Fruit fly (Drosophila melanogaster) whole organism, embryonic: ENCODE data around the gene Vav.

Experiments used
- ATbp ChIP-seq: fragments of 200-800 bp; sonication (Bioruptor generic); optimal IDR thresholded peaks from 2 replicates; lab custom pipeline; 2017; ENCODE audit warnings: missing biosample characterization, mild to moderate bottlenecking, missing genetic modification characterization, missing genetic modification reagents
- CG12299 ChIP-seq: fragments of 200-800 bp; sonication (Bioruptor generic); optimal IDR thresholded peaks from 2 replicates; lab custom pipeline; 2018; ENCODE audit warnings: missing biosample characterization, mild to moderate bottlenecking, missing genetic modification characterization
- CG12391 ChIP-seq: fragments of 200-800 bp; sonication (Bioruptor generic); optimal IDR thresholded peaks from 3 replicates; lab custom pipeline; 2018; ENCODE audit warnings: missing biosample characterization, mild to moderate bottlenecking, missing genetic modification characterization, moderate library complexity
- CG12744 ChIP-seq: fragments of 200-800 bp; sonication (Bioruptor generic); optimal IDR thresholded peaks from 2 replicates; lab custom pipeline; 2016; ENCODE audit warnings: missing biosample characterization, missing genetic modification characterization
- CG13424 ChIP-seq: fragments of 200-800 bp; sonication (Bioruptor generic); optimal IDR thresholded peaks from 2 replicates; lab custom pipeline; 2019; ENCODE audit warnings: missing biosample characterization, mild to moderate bottlenecking, missing genetic modification characterization, moderate library complexity
- CG14050 ChIP-seq: fragments of 200-800 bp; sonication (Bioruptor generic); IDR thresholded peaks from 3 replicates; pipeline ENCODE4 v1.3.6; 2022; ENCODE audit warnings: missing biosample characterization, missing genetic modification characterization
- CG14667 ChIP-seq: fragments of 200-800 bp; sonication (Bioruptor generic); IDR thresholded peaks from 2 replicates; pipeline ENCODE4 v1.3.6; 2022; ENCODE audit warnings: missing biosample characterization, missing genetic modification characterization
- CG15269 ChIP-seq: fragments of 200-800 bp; sonication (Bioruptor generic); optimal IDR thresholded peaks from 2 replicates; lab custom pipeline; 2018; ENCODE audit warnings: missing biosample characterization, mild to moderate bottlenecking, missing genetic modification characterization, moderate library complexity
- CG15696 ChIP-seq: fragments of 200-800 bp; sonication (Bioruptor generic); optimal IDR thresholded peaks from 2 replicates; lab custom pipeline; 2019; ENCODE audit warnings: missing biosample characterization, mild to moderate bottlenecking, missing genetic modification characterization, moderate library complexity
- CG1602 ChIP-seq: fragments of 200-800 bp; sonication (Bioruptor generic); optimal IDR thresholded peaks from 3 replicates; lab custom pipeline; 2016; ENCODE audit warnings: missing biosample characterization, missing genetic modification characterization
- CG17186 ChIP-seq: fragments of 200-800 bp; sonication (Bioruptor generic); optimal IDR thresholded peaks from 3 replicates; lab custom pipeline; 2017; ENCODE audit warnings: missing biosample characterization, missing genetic modification reagents, missing genetic modification characterization
- CG18262 ChIP-seq: fragments of 200-800 bp; optimal IDR thresholded peaks from 3 replicates; lab custom pipeline; 2019; ENCODE audit warnings: missing biosample characterization, mild to moderate bottlenecking, missing genetic modification characterization, moderate library complexity
- CG2202 ChIP-seq: fragments of 200-800 bp; sonication (Bioruptor generic); optimal IDR thresholded peaks from 2 replicates; lab custom pipeline; 2018; ENCODE audit warnings: missing biosample characterization, mild to moderate bottlenecking, missing genetic modification characterization
- CG30403 ChIP-seq: fragments of 200-800 bp; sonication (Bioruptor generic); optimal IDR thresholded peaks from 3 replicates; lab custom pipeline; 2016; ENCODE audit warnings: missing biosample characterization, missing genetic modification characterization
- CG31224 ChIP-seq: fragments of 200-800 bp; sonication (Bioruptor generic); IDR thresholded peaks from 2 replicates; pipeline ENCODE4 v1.3.6; 2022; ENCODE audit warnings: missing biosample characterization, missing genetic modification characterization
- CG3163 ChIP-seq: fragments of 200-800 bp; sonication (Bioruptor generic); optimal IDR thresholded peaks from 3 replicates; lab custom pipeline; 2016; ENCODE audit warnings: missing biosample characterization, missing genetic modification characterization
- CG8765 ChIP-seq: fragments of 200-800 bp; sonication (Bioruptor generic); IDR thresholded peaks from 2 replicates; pipeline ENCODE4 v1.3.6; 2022; ENCODE audit warnings: missing biosample characterization, missing genetic modification characterization
- CG8944 ChIP-seq: fragments of 200-800 bp; sonication (Bioruptor generic); optimal IDR thresholded peaks from 3 replicates; lab custom pipeline; 2016; ENCODE audit warnings: missing biosample characterization, missing genetic modification characterization
- CoRest ChIP-seq: fragments of 200-800 bp; sonication (Bioruptor generic); optimal IDR thresholded peaks from 3 replicates; lab custom pipeline; 2018; ENCODE audit warnings: missing biosample characterization, mild to moderate bottlenecking, missing genetic modification characterization, moderate library complexity
- Drgx ChIP-seq: fragments of 200-800 bp; sonication (Bioruptor generic); IDR thresholded peaks from 2 replicates; pipeline ENCODE4 v1.3.6; 2022; ENCODE audit warnings: missing biosample characterization, missing genetic modification characterization
- Fer3 ChIP-seq: fragments of 200-800 bp; sonication (Bioruptor generic); optimal IDR thresholded peaks from 2 replicates; lab custom pipeline; 2018; ENCODE audit warnings: missing biosample characterization, mild to moderate bottlenecking, missing genetic modification characterization, moderate library complexity
- H2.0 ChIP-seq: fragments of 200-800 bp; sonication (Bioruptor generic); IDR thresholded peaks from 2 replicates; pipeline ENCODE4 v1.3.6; 2022; ENCODE audit warnings: missing biosample characterization, missing genetic modification characterization
- Max ChIP-seq: fragments of 200-800 bp; sonication (Bioruptor generic); optimal IDR thresholded peaks from 2 replicates; lab custom pipeline; 2016; ENCODE audit warnings: missing biosample characterization, mild to moderate bottlenecking, missing genetic modification characterization
- NfI ChIP-seq: fragments of 200-800 bp; sonication (Bioruptor generic); optimal IDR thresholded peaks from 3 replicates; lab custom pipeline; 2018; ENCODE audit warnings: missing biosample characterization, mild to moderate bottlenecking, missing genetic modification characterization, moderate library complexity
- Xbp1 ChIP-seq: fragments of 200-800 bp; sonication (Bioruptor generic); optimal IDR thresholded peaks from 3 replicates; lab custom pipeline; 2016; ENCODE audit warnings: missing biosample characterization, mild to moderate bottlenecking, missing genetic modification characterization
- ab ChIP-seq: fragments of 200-800 bp; sonication (Bioruptor generic); optimal IDR thresholded peaks from 2 replicates; lab custom pipeline; 2016; ENCODE audit warnings: missing biosample characterization, missing genetic modification characterization
- ac ChIP-seq: fragments of 200-800 bp; sonication (Bioruptor generic); optimal IDR thresholded peaks from 3 replicates; lab custom pipeline; 2017; ENCODE audit warnings: missing biosample characterization, mild to moderate bottlenecking, missing genetic modification characterization
- al ChIP-seq: fragments of 200-800 bp; sonication (Bioruptor generic); IDR thresholded peaks from 2 replicates; pipeline ENCODE4 v1.3.6; 2022; ENCODE audit warnings: missing biosample characterization, missing genetic modification characterization
- bab2 ChIP-seq: fragments of 200-800 bp; sonication (Bioruptor generic); optimal IDR thresholded peaks from 2 replicates; lab custom pipeline; 2016; ENCODE audit warnings: missing biosample characterization, missing genetic modification characterization
- btn ChIP-seq: fragments of 200-800 bp; sonication (Bioruptor generic); optimal IDR thresholded peaks from 2 replicates; lab custom pipeline; 2016; ENCODE audit warnings: missing biosample characterization, missing genetic modification characterization
- ci ChIP-seq: fragments of 200-800 bp; sonication (Bioruptor generic); IDR thresholded peaks from 3 replicates; pipeline ENCODE4 v1.3.6; 2022; ENCODE audit warnings: missing biosample characterization, missing genetic modification characterization
- dati ChIP-seq: fragments of 200-800 bp; sonication (Bioruptor generic); IDR thresholded peaks from 2 replicates; pipeline ENCODE4 v1.3.6; 2022; ENCODE audit warnings: missing biosample characterization, missing genetic modification characterization
- dimm ChIP-seq: fragments of 200-800 bp; sonication (Bioruptor generic); IDR thresholded peaks from 2 replicates; pipeline ENCODE4 v1.3.6; 2022; ENCODE audit warnings: missing biosample characterization, missing genetic modification characterization
- fd102C ChIP-seq: fragments of 200-800 bp; sonication (Bioruptor generic); optimal IDR thresholded peaks from 2 replicates; lab custom pipeline; 2018; ENCODE audit warnings: missing biosample characterization, mild to moderate bottlenecking, missing genetic modification characterization, moderate library complexity
- fd96Cb ChIP-seq: fragments of 200-800 bp; sonication (Bioruptor generic); optimal IDR thresholded peaks from 2 replicates; lab custom pipeline; 2018; ENCODE audit warnings: missing biosample characterization, mild to moderate bottlenecking, missing genetic modification characterization, moderate library complexity
- gem ChIP-seq: fragments of 200-800 bp; sonication (Bioruptor generic); optimal IDR thresholded peaks from 2 replicates; lab custom pipeline; 2019; ENCODE audit warnings: missing biosample characterization, mild to moderate bottlenecking, missing genetic modification characterization, moderate library complexity
- ken ChIP-seq: fragments of 200-800 bp; sonication (Bioruptor generic); IDR thresholded peaks from 3 replicates; pipeline ENCODE4 v1.3.6; 2022; ENCODE audit warnings: missing biosample characterization, missing genetic modification characterization
- pan ChIP-seq, 4 experiments: fragments of >200 bp in 3 of 4; fragments of 200-800 bp in 1 of 4; sonication (Bioruptor generic) in 1 of 4; optimal IDR thresholded peaks in 3 of 4; IDR thresholded peaks in 1 of 4; 2 replicates each; pipeline versions ENCODE4 v1.3.6 to Lab custom; 2017 to 2022; ENCODE audit warnings: missing biosample characterization in 2 of 4, missing genetic modification characterization in 2 of 4, mixed read lengths in 1 of 4
- phol ChIP-seq: fragments of 200-800 bp; sonication (Bioruptor generic); optimal IDR thresholded peaks from 3 replicates; lab custom pipeline; 2018; ENCODE audit warnings: missing biosample characterization, mild to moderate bottlenecking, missing genetic modification characterization, moderate library complexity
- pita ChIP-seq: fragments of 200-800 bp; sonication (Bioruptor generic); optimal IDR thresholded peaks from 2 replicates; lab custom pipeline; 2017; ENCODE audit warnings: missing biosample characterization, mild to moderate bottlenecking, missing genetic modification characterization
- pros ChIP-seq: fragments of 200-800 bp; sonication (Bioruptor generic); optimal IDR thresholded peaks from 3 replicates; lab custom pipeline; 2019; ENCODE audit warnings: missing biosample characterization, mild to moderate bottlenecking, missing genetic modification characterization, moderate library complexity
- pum ChIP-seq: fragments of 200-800 bp; sonication (Bioruptor generic); optimal IDR thresholded peaks from 2 replicates; lab custom pipeline; 2016; ENCODE audit warnings: missing biosample characterization, missing genetic modification characterization
- pzg ChIP-seq: fragments of 200-800 bp; sonication (Bioruptor generic); optimal IDR thresholded peaks from 3 replicates; lab custom pipeline; 2018; ENCODE audit warnings: missing biosample characterization, mild to moderate bottlenecking, missing genetic modification characterization, moderate library complexity
- schlank ChIP-seq: fragments of 200-800 bp; sonication (Bioruptor generic); optimal IDR thresholded peaks from 2 replicates; lab custom pipeline; 2018; ENCODE audit warnings: missing biosample characterization, mild to moderate bottlenecking, missing genetic modification characterization
- seq ChIP-seq: fragments of 200-800 bp; sonication (Bioruptor generic); IDR thresholded peaks from 2 replicates; pipeline ENCODE4 v1.3.6; 2022; ENCODE audit warnings: missing biosample characterization, missing genetic modification characterization
- slbo ChIP-seq: fragments of 200-800 bp; sonication (Bioruptor generic); IDR thresholded peaks from 2 replicates; pipeline ENCODE4 v1.3.6; 2022; ENCODE audit warnings: missing biosample characterization, missing genetic modification characterization
- ttk ChIP-seq: fragments of 200-800 bp; sonication (Bioruptor generic); IDR thresholded peaks from 2 replicates; pipeline ENCODE4 v2.1.2; 2022; ENCODE audit warnings: missing biosample characterization, missing genetic modification characterization
- twi ChIP-seq: fragments of 200-800 bp; optimal IDR thresholded peaks from 2 replicates; lab custom pipeline; 2019; ENCODE audit warnings: missing biosample characterization, mild to moderate bottlenecking, missing genetic modification characterization, moderate library complexity
- vvl ChIP-seq: fragments of 200-800 bp; sonication (Bioruptor generic); IDR thresholded peaks from 2 replicates; pipeline ENCODE4 v1.3.6; 2022; ENCODE audit warnings: missing biosample characterization, missing genetic modification characterization
- z ChIP-seq: fragments of 200-800 bp; sonication (Bioruptor generic); IDR thresholded peaks from 3 replicates; pipeline ENCODE4 v1.3.6; 2022; ENCODE audit warnings: missing biosample characterization, missing genetic modification characterization

Gene Vav

DNA sequence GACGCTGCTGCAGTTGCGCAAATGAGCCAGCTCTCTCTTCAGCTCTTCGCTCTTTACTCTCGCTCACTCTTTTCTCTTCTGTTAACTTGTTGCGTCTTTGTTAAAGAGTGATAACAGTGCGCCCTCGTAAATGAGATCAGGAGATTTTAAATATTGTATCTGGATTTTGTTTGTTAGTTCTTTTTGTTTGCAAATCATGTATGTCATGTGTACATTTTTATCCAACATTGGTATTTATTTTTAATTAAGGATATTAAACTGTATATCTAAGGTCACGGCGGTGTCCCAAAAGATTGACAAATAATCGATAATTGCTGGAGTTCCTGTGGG lies 37.1 kb downstream of the Vav start (continued):
- TF ChIP-seq Drgx (GFP tag; lab: Robert Waterston, UW), result peak; percentile 59; the same call in 1 of the 2 replicates
- TF ChIP-seq pan (optimal IDR thresholded peaks at IDR 0.05; lab: Kevin White, UChicago), result no peak
- TF ChIP-seq pan (GFP tag; optimal IDR thresholded peaks at IDR 0.05 in 1 of 2, IDR thresholded peaks at IDR 0.05 in 1 of 2), result peak in 1 of 2 experiments; percentile 72
- TF ChIP-seq bab2, result peak; percentile 36
- peak; percentile 65; the same call in 1 of the 2 replicates for TF ChIP-seq H2.0 (GFP tag; lab: Robert Waterston, UW)
- TF ChIP-seq NfI (GFP tag; lab: Kevin White, UChicago), result peak; percentile 35
- peak; percentile 44 for TF ChIP-seq CG13424
- peak; percentile 53 for TF ChIP-seq Fer3
- TF ChIP-seq CG15269 (tag; lab: Kevin White, UChicago), result peak; percentile 50
- peak; percentile 30 for TF ChIP-seq CoRest (tag; lab: Kevin White, UChicago)
- TF ChIP-seq CG8944 (GFP tag; lab: Kevin White, UChicago), result peak; percentile 20
- TF ChIP-seq dimm, result no peak
- TF ChIP-seq schlank (tag; lab: Kevin White, UChicago), result no peak
- peak; percentile 4 for TF ChIP-seq CG30403 (GFP tag; lab: Kevin White, UChicago)
- peak; percentile 28; the same call in 1 of the 2 replicates for TF ChIP-seq seq (GFP tag; lab: Robert Waterston, UW)
- peak; percentile 67 for TF ChIP-seq CG12391 (tag; lab: Kevin White, UChicago)
- peak; percentile 66 for TF ChIP-seq CG14050 (GFP tag; lab: Robert Waterston, UW)
- TF ChIP-seq CG3163 (GFP tag; lab: Kevin White, UChicago), result peak; percentile 98
- TF ChIP-seq CG12744 (GFP tag; lab: Kevin White, UChicago), result peak; percentile 7
- 0 out of 2 replicates have a peak, but pooled peaks have one; percentile 24 for TF ChIP-seq CG8765
- no peak for TF ChIP-seq ab (GFP tag; lab: Kevin White, UChicago)
- peak; percentile 69 for TF ChIP-seq gem (tag; lab: Kevin White, UChicago)
- TF ChIP-seq CG2202 (tag; lab: Kevin White, UChicago), result peak; percentile 36
- no peak for TF ChIP-seq pita
- TF ChIP-seq CG15696 (tag; lab: Kevin White, UChicago), result peak; percentile 69
- no peak for TF ChIP-seq btn (GFP tag; lab: Kevin White, UChicago)
- TF ChIP-seq Max (GFP tag; lab: Kevin White, UChicago), result peak; percentile 52
- TF ChIP-seq CG18262 (tag; lab: Kevin White, UChicago), result peak; percentile 29
- TF ChIP-seq ttk (GFP tag; lab: Robert Waterston, UW), result no peak
- peak; percentile 29 for TF ChIP-seq pum (GFP tag; lab: Kevin White, UChicago)
- TF ChIP-seq fd102C (GFP tag; lab: Kevin White, UChicago), result peak; percentile 59
- TF ChIP-seq Xbp1 (GFP tag; lab: Kevin White, UChicago), result peak; percentile 46
- no peak for TF ChIP-seq CG31224
- peak; percentile 5 for TF ChIP-seq twi (tag; lab: Kevin White, UChicago)
- peak; percentile 30 for TF ChIP-seq ATbp (GFP tag; lab: Kevin White, UChicago)
- TF ChIP-seq pros, result no peak
- peak; percentile 47 for TF ChIP-seq fd96Cb (tag; lab: Kevin White, UChicago)
- TF ChIP-seq CG17186, result no peak
- peak; percentile 13; the same call in 1 of the 2 replicates for TF ChIP-seq CG14667 (GFP tag; lab: Robert Waterston, UW)
- no peak; the same call in 1 of the 2 replicates for TF ChIP-seq al (GFP tag; lab: Robert Waterston, UW)
- TF ChIP-seq phol, result peak; percentile 49
- TF ChIP-seq CG12299 (tag; lab: Kevin White, UChicago), result no peak
- peak; percentile 53; the same call in 2 of the 3 replicates for TF ChIP-seq ken
- TF ChIP-seq dati (GFP tag; lab: Robert Waterston, UW), result 0 out of 2 replicates have a peak, but pooled peaks have one; percentile 10
- TF ChIP-seq z (GFP tag; lab: Robert Waterston, UW), result no peak
- peak; percentile 82 for TF ChIP-seq ci (GFP tag; lab: Robert Waterston, UW)
- no peak for TF ChIP-seq ac (GFP tag; lab: Kevin White, UChicago)
- peak; percentile 81 for TF ChIP-seq vvl (GFP tag; lab: Robert Waterston, UW)
- no peak for TF ChIP-seq pzg
- no peak for TF ChIP-seq CG1602 (GFP tag; lab: Kevin White, UChicago)
- TF ChIP-seq slbo (GFP tag; lab: Robert Waterston, UW), result peak; percentile 71
